Fruit fly (Drosophila melanogaster) whole organism, embryonic: ENCODE data around the gene Sap130.

Source experiments
- Atf-2 ChIP-seq: fragments of 200-800 bp; sonication (Bioruptor generic); optimal IDR thresholded peaks from 2 replicates; lab custom pipeline; 2016; ENCODE audit warnings: missing biosample characterization, missing genetic modification characterization
- Atf6 ChIP-seq: fragments of 200-800 bp; sonication (Bioruptor generic); IDR thresholded peaks from 2 replicates; pipeline ENCODE4 v1.3.6; 2022; ENCODE audit warnings: missing biosample characterization, missing genetic modification characterization
- B-H1 ChIP-seq: fragments of 200-800 bp; sonication (Bioruptor generic); IDR thresholded peaks from 3 replicates; pipeline ENCODE4 v1.3.6; 2022; ENCODE audit warnings: missing biosample characterization, missing genetic modification characterization
- CG10209 ChIP-seq: fragments of 200-800 bp; sonication (Bioruptor generic); optimal IDR thresholded peaks from 3 replicates; lab custom pipeline; 2017; ENCODE audit warnings: missing biosample characterization, mild to moderate bottlenecking, missing genetic modification characterization, missing genetic modification reagents
- CG10366 ChIP-seq: fragments of 200-800 bp; sonication (Bioruptor generic); IDR thresholded peaks from 2 replicates; pipeline ENCODE4 v1.3.6; 2022; ENCODE audit warnings: missing biosample characterization, missing genetic modification characterization
- CG10543 ChIP-seq: fragments of 200-800 bp; sonication (Bioruptor generic); optimal IDR thresholded peaks from 3 replicates; lab custom pipeline; 2017; ENCODE audit warnings: missing biosample characterization, mild to moderate bottlenecking, missing genetic modification characterization, moderate library complexity
- CG10959 ChIP-seq: fragments of 200-800 bp; sonication (Bioruptor generic); IDR thresholded peaks from 2 replicates; pipeline ENCODE4 v1.3.6; 2022; ENCODE audit warnings: missing biosample characterization, missing genetic modification characterization
- CG12744 ChIP-seq: fragments of 200-800 bp; sonication (Bioruptor generic); optimal IDR thresholded peaks from 2 replicates; lab custom pipeline; 2016; ENCODE audit warnings: missing biosample characterization, missing genetic modification characterization
- CG12942 ChIP-seq: fragments of 200-800 bp; sonication (Bioruptor generic); optimal IDR thresholded peaks from 3 replicates; lab custom pipeline; 2016; ENCODE audit warnings: missing biosample characterization, missing genetic modification characterization
- CG13424 ChIP-seq: fragments of 200-800 bp; sonication (Bioruptor generic); optimal IDR thresholded peaks from 2 replicates; lab custom pipeline; 2019; ENCODE audit warnings: missing biosample characterization, mild to moderate bottlenecking, missing genetic modification characterization, moderate library complexity
- CG13775 ChIP-seq: fragments of 200-800 bp; sonication (Bioruptor generic); optimal IDR thresholded peaks from 3 replicates; lab custom pipeline; 2017; ENCODE audit warnings: missing biosample characterization, mild to moderate bottlenecking, missing genetic modification characterization
- CG13894 ChIP-seq: fragments of 200-800 bp; sonication (Bioruptor generic); optimal IDR thresholded peaks from 3 replicates; lab custom pipeline; 2018; ENCODE audit warnings: missing biosample characterization, mild to moderate bottlenecking, missing genetic modification characterization, moderate library complexity
- CG14441 ChIP-seq: fragments of 200-800 bp; sonication (Bioruptor generic); IDR thresholded peaks from 2 replicates; pipeline ENCODE4 v1.3.6; 2022; ENCODE audit warnings: missing biosample characterization, missing genetic modification characterization
- CG18476 ChIP-seq: fragments of 200-800 bp; sonication (Bioruptor generic); optimal IDR thresholded peaks from 2 replicates; lab custom pipeline; 2016; ENCODE audit warnings: missing biosample characterization, mild to moderate bottlenecking, missing genetic modification characterization
- CG18619 ChIP-seq: fragments of 200-800 bp; sonication (Bioruptor generic); optimal IDR thresholded peaks from 3 replicates; lab custom pipeline; 2017; ENCODE audit warnings: missing biosample characterization, mild to moderate bottlenecking, missing genetic modification characterization
- CG2678 ChIP-seq: fragments of 200-800 bp; sonication (Bioruptor generic); optimal IDR thresholded peaks from 3 replicates; lab custom pipeline; 2019; ENCODE audit warnings: missing biosample characterization, mild to moderate bottlenecking, missing genetic modification characterization, moderate library complexity
- CG2712 ChIP-seq: fragments of 200-800 bp; optimal IDR thresholded peaks from 3 replicates; lab custom pipeline; 2019; ENCODE audit warnings: missing biosample characterization, mild to moderate bottlenecking, missing genetic modification characterization, moderate library complexity
- CG31224 ChIP-seq: fragments of 200-800 bp; sonication (Bioruptor generic); IDR thresholded peaks from 2 replicates; pipeline ENCODE4 v1.3.6; 2022; ENCODE audit warnings: missing biosample characterization, missing genetic modification characterization
- CG31388 ChIP-seq: fragments of 200-800 bp; sonication (Bioruptor generic); optimal IDR thresholded peaks from 2 replicates; lab custom pipeline; 2016; ENCODE audit warnings: missing biosample characterization, missing genetic modification characterization
- CG8388 ChIP-seq: fragments of 200-800 bp; sonication (Bioruptor generic); optimal IDR thresholded peaks from 2 replicates; lab custom pipeline; 2019; ENCODE audit warnings: missing biosample characterization, mild to moderate bottlenecking, missing genetic modification characterization, moderate library complexity
- CG9609 ChIP-seq: fragments of 200-800 bp; sonication (Bioruptor generic); optimal IDR thresholded peaks from 3 replicates; lab custom pipeline; 2016; ENCODE audit warnings: missing biosample characterization, missing genetic modification characterization
- Camta ChIP-seq: fragments of 200-800 bp; sonication (Bioruptor generic); optimal IDR thresholded peaks from 2 replicates; lab custom pipeline; 2016; ENCODE audit warnings: missing biosample characterization, missing genetic modification characterization
- Chrac-16 ChIP-seq: fragments of 200-800 bp; sonication (Bioruptor generic); optimal IDR thresholded peaks from 3 replicates; lab custom pipeline; 2016; ENCODE audit warnings: missing biosample characterization, missing genetic modification characterization
- Dbx ChIP-seq: fragments of 200-800 bp; sonication (Bioruptor generic); IDR thresholded peaks from 3 replicates; pipeline ENCODE4 v1.3.6; 2022; ENCODE audit warnings: missing biosample characterization, missing genetic modification characterization
- Eip74EF ChIP-seq, 2 experiments: fragments of 200-800 bp in 1 of 2; fragments of >200 bp in 1 of 2; sonication (Bioruptor generic) in 1 of 2; optimal IDR thresholded peaks; 2 replicates each; lab custom pipeline; 2017 to 2019; ENCODE audit warnings: missing biosample characterization in 2 of 2, missing genetic modification characterization in 2 of 2, mild to moderate bottlenecking in 1 of 2, moderate library complexity in 1 of 2
- Hmr ChIP-seq: fragments of 200-800 bp; sonication (Bioruptor generic); optimal IDR thresholded peaks from 3 replicates; lab custom pipeline; 2017; ENCODE audit warnings: mild to moderate bottlenecking, missing biosample characterization, missing genetic modification reagents, missing genetic modification characterization
- Nf-YC ChIP-seq: fragments of 200-800 bp; optimal IDR thresholded peaks from 3 replicates; lab custom pipeline; 2019; ENCODE audit warnings: missing biosample characterization, mild to moderate bottlenecking, missing genetic modification characterization, moderate library complexity
- PHDP ChIP-seq: fragments of 200-800 bp; sonication (Bioruptor generic); optimal IDR thresholded peaks from 3 replicates; lab custom pipeline; 2018; ENCODE audit warnings: missing biosample characterization, mild to moderate bottlenecking, missing genetic modification characterization, moderate library complexity
- Pdp1 ChIP-seq, 2 experiments: fragments of 200-800 bp; sonication (Bioruptor generic); optimal IDR thresholded peaks; 3 replicates each; lab custom pipeline; 2016; ENCODE audit warnings: missing biosample characterization in 2 of 2, missing genetic modification characterization in 2 of 2, mild to moderate bottlenecking in 1 of 2, moderate library complexity in 1 of 2
- Sox102F ChIP-seq: fragments of 200-800 bp; sonication (Bioruptor generic); optimal IDR thresholded peaks from 2 replicates; lab custom pipeline; 2018; ENCODE audit warnings: missing biosample characterization, mild to moderate bottlenecking, missing genetic modification characterization, moderate library complexity
- Trl ChIP-seq, 3 experiments: fragments of >200 bp in 2 of 3; fragments of 200-800 bp in 1 of 3; sonication (Bioruptor generic) in 1 of 3; optimal IDR thresholded peaks; 2 replicates in 1 of 3; 3 replicates in 2 of 3; lab custom pipeline; 2016 to 2017; ENCODE audit warnings: missing biosample characterization in 1 of 3, missing genetic modification characterization in 1 of 3
- ci ChIP-seq: fragments of 200-800 bp; sonication (Bioruptor generic); IDR thresholded peaks from 3 replicates; pipeline ENCODE4 v1.3.6; 2022; ENCODE audit warnings: missing biosample characterization, missing genetic modification characterization
- dati ChIP-seq: fragments of 200-800 bp; sonication (Bioruptor generic); IDR thresholded peaks from 2 replicates; pipeline ENCODE4 v1.3.6; 2022; ENCODE audit warnings: missing biosample characterization, missing genetic modification characterization
- dmrt99B ChIP-seq: fragments of 200-800 bp; sonication (Bioruptor generic); optimal IDR thresholded peaks from 2 replicates; lab custom pipeline; 2018; ENCODE audit warnings: missing biosample characterization, mild to moderate bottlenecking, missing genetic modification characterization, moderate library complexity
- ems ChIP-seq: fragments of 200-800 bp; sonication (Bioruptor generic); optimal IDR thresholded peaks from 3 replicates; lab custom pipeline; 2016; ENCODE audit warnings: missing biosample characterization, missing genetic modification characterization
- fd3F ChIP-seq: fragments of 200-800 bp; sonication (Bioruptor generic); optimal IDR thresholded peaks from 2 replicates; lab custom pipeline; 2018; ENCODE audit warnings: missing biosample characterization, mild to moderate bottlenecking, missing genetic modification characterization, moderate library complexity
- hb ChIP-seq: fragments of 200-800 bp; sonication (Bioruptor generic); IDR thresholded peaks from 3 replicates; pipeline ENCODE4 v1.3.6; 2022; ENCODE audit warnings: missing biosample characterization, missing genetic modification characterization; ENCODE audit not compliant: partially characterized antibody
- lilli ChIP-seq: fragments of 200-800 bp; sonication (Bioruptor generic); optimal IDR thresholded peaks from 3 replicates; lab custom pipeline; 2016; ENCODE audit warnings: missing biosample characterization, missing genetic modification characterization
- luna ChIP-seq: fragments of 200-800 bp; sonication (Bioruptor generic); optimal IDR thresholded peaks from 2 replicates; lab custom pipeline; 2016; ENCODE audit warnings: missing biosample characterization, missing genetic modification characterization
- pb ChIP-seq: fragments of 200-800 bp; sonication (Bioruptor generic); optimal IDR thresholded peaks from 3 replicates; lab custom pipeline; 2016; ENCODE audit warnings: missing biosample characterization, missing genetic modification characterization
- pho ChIP-seq: fragments of 200-800 bp; sonication (Bioruptor generic); optimal IDR thresholded peaks from 2 replicates; lab custom pipeline; 2016; ENCODE audit warnings: missing biosample characterization, missing genetic modification characterization
- sc ChIP-seq, 3 experiments: fragments of >200 bp in 2 of 3; fragments of 200-800 bp in 1 of 3; sonication (Bioruptor generic) in 1 of 3; optimal IDR thresholded peaks; 2 replicates in 2 of 3; 3 replicates in 1 of 3; lab custom pipeline; 2017; ENCODE audit warnings: mild to moderate bottlenecking in 1 of 3, missing biosample characterization in 1 of 3, missing genetic modification characterization in 1 of 3, missing genetic modification reagents in 1 of 3
- sd ChIP-seq: fragments of 200-800 bp; sonication (Bioruptor generic); optimal IDR thresholded peaks from 3 replicates; lab custom pipeline; 2018; ENCODE audit warnings: missing biosample characterization, mild to moderate bottlenecking, missing genetic modification characterization, moderate library complexity
- stc ChIP-seq: fragments of 200-800 bp; sonication (Bioruptor generic); IDR thresholded peaks from 2 replicates; pipeline ENCODE4 v1.3.6; 2022; ENCODE audit warnings: missing biosample characterization, missing genetic modification characterization
- tin ChIP-seq: fragments of 200-800 bp; sonication (Bioruptor generic); optimal IDR thresholded peaks from 3 replicates; lab custom pipeline; 2016; ENCODE audit warnings: missing biosample characterization, missing genetic modification characterization
- unpg ChIP-seq: fragments of 200-800 bp; sonication (Bioruptor generic); optimal IDR thresholded peaks from 3 replicates; lab custom pipeline; 2018; ENCODE audit warnings: missing biosample characterization, mild to moderate bottlenecking, missing genetic modification characterization, moderate library complexity

Sap130 gene

dm6 chr3L:12803159-12804034 lies 2.3 kb upstream of the Sap130 start (continued):
- TF ChIP-seq CG12744, result peak; percentile 58
- TF ChIP-seq CG31224 (GFP tag; lab: Robert Waterston, UW), result peak; percentile 31; the same call in 1 of the 2 replicates
- no peak for TF ChIP-seq CG9609 (GFP tag; lab: Kevin White, UChicago)
- peak; percentile 61 for TF ChIP-seq CG13775
- peak; percentile 41; the same call in 1 of the 2 replicates for TF ChIP-seq CG14441
- no peak for TF ChIP-seq sc (optimal IDR thresholded peaks at IDR 0.05; lab: Kevin White, UChicago)
- no peak for TF ChIP-seq sc (GFP tag; optimal IDR thresholded peaks at IDR 0.05; lab: Kevin White, UChicago)
- no peak for TF ChIP-seq CG10959 (GFP tag; lab: Robert Waterston, UW)
- TF ChIP-seq stc, result 0 out of 2 replicates have a peak, but pooled peaks have one; percentile 21
- TF ChIP-seq CG13894 (tag; lab: Kevin White, UChicago), result peak; percentile 56
- TF ChIP-seq dmrt99B (tag; lab: Kevin White, UChicago), result peak; percentile 54
- TF ChIP-seq CG10543 (GFP tag; lab: Kevin White, UChicago), result peak; percentile 50
- TF ChIP-seq CG18619, result peak; percentile 80
- TF ChIP-seq pho (GFP tag; lab: Kevin White, UChicago), result peak; percentile 57
- TF ChIP-seq Hmr, result peak; percentile 66
- TF ChIP-seq Dbx, result 0 out of 3 replicates have a peak, but pooled peaks have one; percentile 50
- TF ChIP-seq B-H1, result peak; percentile 28; the same call in 1 of the 3 replicates
- TF ChIP-seq CG10366 (GFP tag; lab: Robert Waterston, UW), result no peak
- peak; percentile 38 to 53 for TF ChIP-seq Pdp1 (GFP tag; optimal IDR thresholded peaks at IDR 0.05; lab: Kevin White, UChicago)
- peak; percentile 38 for TF ChIP-seq Atf-2 (GFP tag; lab: Kevin White, UChicago)
- peak; percentile 71 for TF ChIP-seq CG2678 (tag; lab: Kevin White, UChicago)
- no peak for TF ChIP-seq hb (GFP tag; lab: Robert Waterston, UW)
- peak; percentile 42 for TF ChIP-seq CG10209
- peak; percentile 28 for TF ChIP-seq ems (GFP tag; lab: Kevin White, UChicago)
- TF ChIP-seq fd3F (GFP tag; lab: Kevin White, UChicago), result peak; percentile 39
- no peak for TF ChIP-seq Trl (optimal IDR thresholded peaks at IDR 0.05; lab: Kevin White, UChicago)
- peak; percentile 63 for TF ChIP-seq Trl (GFP tag; optimal IDR thresholded peaks at IDR 0.05; lab: Kevin White, UChicago)
- TF ChIP-seq Camta (GFP tag; lab: Kevin White, UChicago), result peak; percentile 38
- TF ChIP-seq unpg (GFP tag; lab: Kevin White, UChicago), result peak; percentile 49
- TF ChIP-seq CG2712, result peak; percentile 15
- peak; percentile 33 for TF ChIP-seq Nf-YC (tag; lab: Kevin White, UChicago)
- peak; percentile 30 for TF ChIP-seq Chrac-16
- peak; percentile 97 for TF ChIP-seq sd (tag; lab: Kevin White, UChicago)
- TF ChIP-seq pb (GFP tag; lab: Kevin White, UChicago), result peak; percentile 2
- TF ChIP-seq Atf6, result 0 out of 2 replicates have a peak, but pooled peaks have one; percentile 28
- TF ChIP-seq tin (GFP tag; lab: Kevin White, UChicago), result no peak
- TF ChIP-seq CG31388, result no peak
- TF ChIP-seq CG13424 (tag; lab: Kevin White, UChicago), result peak; percentile 19
- TF ChIP-seq lilli (GFP tag; lab: Kevin White, UChicago), result peak; percentile 62
- TF ChIP-seq CG12942 (GFP tag; lab: Kevin White, UChicago), result no peak
- TF ChIP-seq Eip74EF (GFP tag; optimal IDR thresholded peaks at IDR 0.05; lab: Kevin White, UChicago), result no peak
- peak; percentile 45 for TF ChIP-seq Sox102F (GFP tag; lab: Kevin White, UChicago)
- TF ChIP-seq luna (GFP tag; lab: Kevin White, UChicago), result peak; percentile 37
- no peak for TF ChIP-seq dati
- peak; percentile 17 for TF ChIP-seq PHDP (tag; lab: Kevin White, UChicago)
- TF ChIP-seq CG18476 (GFP tag; lab: Kevin White, UChicago), result peak; percentile 6
- TF ChIP-seq CG8388, result peak; percentile 46
- TF ChIP-seq ci (GFP tag; lab: Robert Waterston, UW), result no peak
